Worm (Caenorhabditis elegans) whole organism, L4 larva: Measurements from ENCODE around the gene pyk-2.

Source experiments
- T20F7.1 ChIP-seq: fragments of 200-800 bp; sonication (Bioruptor generic); optimal IDR thresholded peaks from 2 replicates; lab custom pipeline; 2018; ENCODE audit warnings: mild to moderate bottlenecking, missing genetic modification characterization, missing compliant biosample characterization
- T26A8.4 ChIP-seq: fragments of 200-800 bp; sonication (Bioruptor generic); IDR thresholded peaks from 2 replicates; pipeline ENCODE4 v1.3.6; 2022; ENCODE audit warnings: missing genetic modification characterization, missing compliant biosample characterization
- aha-1 ChIP-seq: fragments of 150-350 bp; peaks from one replicate; lab custom pipeline; 2014; ENCODE audit warnings: missing biosample characterization, missing genetic modification characterization
- arid-1 ChIP-seq: fragments of 200-800 bp; sonication (Bioruptor generic); conservative IDR thresholded peaks from 2 replicates; pipeline ENCODE4 v1.3.6; 2022; ENCODE audit warnings: missing genetic modification reagents, missing genetic modification characterization, missing compliant biosample characterization
- ceh-20 ChIP-seq: fragments of 200-800 bp; sonication (Bioruptor generic); IDR thresholded peaks from 2 replicates; pipeline ENCODE4 v1.3.6; 2022; ENCODE audit warnings: missing genetic modification reagents, missing genetic modification characterization, missing compliant biosample characterization
- ceh-28 ChIP-seq: fragments of 150-350 bp; optimal IDR thresholded peaks from 2 replicates; lab custom pipeline; 2014; ENCODE audit warnings: missing biosample characterization, missing genetic modification reagents, missing genetic modification characterization
- ceh-44 ChIP-seq: fragments of 200-800 bp; sonication (Bioruptor generic); IDR thresholded peaks from 2 replicates; pipeline ENCODE4 v1.3.6; 2022; ENCODE audit warnings: missing genetic modification reagents, missing genetic modification characterization, missing compliant biosample characterization
- ceh-82 ChIP-seq: sonication (generic microtip); optimal IDR thresholded peaks from 2 replicates; lab custom pipeline; 2017; ENCODE audit warnings: missing biosample characterization, missing genetic modification characterization
- ctbp-1 ChIP-seq: fragments of 200-800 bp; sonication (Bioruptor generic); IDR thresholded peaks from 2 replicates; pipeline ENCODE4 v1.3.6; 2022; ENCODE audit warnings: missing genetic modification reagents, missing genetic modification characterization, missing compliant biosample characterization
- daf-16 ChIP-seq, 3 experiments: sonication (generic microtip); optimal IDR thresholded peaks; 2 replicates each; lab custom pipeline; 2016 to 2017; ENCODE audit warnings: missing genetic modification characterization in 3 of 3, missing genetic modification reagents in 3 of 3, mild to moderate bottlenecking in 2 of 3, missing compliant biosample characterization in 2 of 3, missing biosample characterization in 1 of 3, moderate library complexity in 1 of 3
- daf-19 ChIP-seq: fragments of 200-800 bp; sonication (Bioruptor generic); conservative IDR thresholded peaks from 2 replicates; pipeline ENCODE4 v1.3.6; 2022; ENCODE audit warnings: missing genetic modification characterization, missing compliant biosample characterization
- dmd-6 ChIP-seq: fragments of 200-800 bp; sonication (Bioruptor generic); IDR thresholded peaks from 2 replicates; pipeline ENCODE4 v1.3.6; 2022; ENCODE audit warnings: missing genetic modification reagents, missing genetic modification characterization, missing compliant biosample characterization
- dmd-8 ChIP-seq: fragments of 200-800 bp; sonication (Bioruptor generic); IDR thresholded peaks from 2 replicates; pipeline ENCODE4 v1.3.6; 2022; ENCODE audit warnings: missing genetic modification characterization, missing compliant biosample characterization
- dpl-1 ChIP-seq: fragments of 150-350 bp; optimal IDR thresholded peaks from 2 replicates; lab custom pipeline; 2014; ENCODE audit warnings: missing biosample characterization, missing genetic modification reagents, missing genetic modification characterization
- duxl-1 ChIP-seq: sonication (generic microtip); optimal IDR thresholded peaks from 2 replicates; lab custom pipeline; 2016; ENCODE audit warnings: mild to moderate bottlenecking, missing genetic modification characterization, moderate library complexity, missing compliant biosample characterization; ENCODE audit not compliant: poor library complexity
- dve-1 ChIP-seq: sonication (generic microtip); optimal IDR thresholded peaks from 2 replicates; lab custom pipeline; 2017; ENCODE audit warnings: antibody characterized with exemption, mild to moderate bottlenecking, missing genetic modification characterization, missing compliant biosample characterization; ENCODE audit not compliant: insufficient read depth
- egl-27 ChIP-seq: sonication (generic microtip); optimal IDR thresholded peaks from 3 replicates; lab custom pipeline; 2017; ENCODE audit warnings: missing biosample characterization, missing genetic modification reagents, missing genetic modification characterization
- egl-43 ChIP-seq: fragments of 200-800 bp; sonication (Bioruptor generic); IDR thresholded peaks from 2 replicates; pipeline ENCODE4 v1.3.6; 2022; ENCODE audit warnings: missing genetic modification reagents, missing genetic modification characterization, missing compliant biosample characterization
- fkh-10 ChIP-seq: fragments of 150-350 bp; optimal IDR thresholded peaks from 2 replicates; lab custom pipeline; 2014; ENCODE audit warnings: missing biosample characterization, missing genetic modification reagents, missing genetic modification characterization
- hif-1 ChIP-seq, 2 experiments: sonication (generic microtip); optimal IDR thresholded peaks; 2 replicates each; lab custom pipeline; 2016 to 2017; ENCODE audit warnings: missing compliant biosample characterization in 2 of 2, missing genetic modification characterization in 2 of 2, missing genetic modification reagents in 2 of 2, missing genotype in 2 of 2, mild to moderate bottlenecking in 1 of 2
- hlh-11 ChIP-seq: fragments of 200-800 bp; sonication (Bioruptor generic); optimal IDR thresholded peaks from 2 replicates; lab custom pipeline; 2018; ENCODE audit warnings: mild to moderate bottlenecking, missing genetic modification characterization, missing compliant biosample characterization
- hlh-30 ChIP-seq: sonication (generic microtip); optimal IDR thresholded peaks from 2 replicates; lab custom pipeline; 2017; ENCODE audit warnings: antibody characterized with exemption, mild to moderate bottlenecking, missing genetic modification characterization, missing compliant biosample characterization; ENCODE audit not compliant: insufficient read depth
- hmg-1.1 ChIP-seq: fragments of 200-800 bp; sonication (Bioruptor generic); IDR thresholded peaks from 2 replicates; pipeline ENCODE4 v1.3.6; 2022; ENCODE audit warnings: missing genetic modification reagents, missing genetic modification characterization, missing compliant biosample characterization
- jun-1 ChIP-seq: fragments of 150-350 bp; optimal IDR thresholded peaks from 2 replicates; lab custom pipeline; 2014; ENCODE audit warnings: missing biosample characterization, missing genetic modification reagents, missing genetic modification characterization
- lin-1 ChIP-seq: fragments of 200-800 bp; sonication (Bioruptor generic); IDR thresholded peaks from 2 replicates; pipeline ENCODE4 v1.3.6; 2022; ENCODE audit warnings: missing genetic modification reagents, missing genetic modification characterization, missing compliant biosample characterization
- lin-13 ChIP-seq: fragments of 150-350 bp; optimal IDR thresholded peaks from 2 replicates; lab custom pipeline; 2014; ENCODE audit warnings: missing biosample characterization, missing genetic modification reagents, missing genetic modification characterization
- lin-15B ChIP-seq: fragments of 150-350 bp; sonication (generic microtip); optimal IDR thresholded peaks from 3 replicates; lab custom pipeline; 2014; ENCODE audit warnings: missing biosample characterization, missing genetic modification characterization
- mdt-29 ChIP-seq: fragments of 200-800 bp; sonication (Bioruptor generic); IDR thresholded peaks from 2 replicates; pipeline ENCODE4 v1.3.6; 2022; ENCODE audit warnings: missing genetic modification reagents, missing genetic modification characterization, missing compliant biosample characterization
- mep-1 ChIP-seq: fragments of 150-350 bp; sonication (generic microtip); optimal IDR thresholded peaks from 3 replicates; lab custom pipeline; 2014; ENCODE audit warnings: missing biosample characterization, missing genetic modification characterization
- mes-2 ChIP-seq: sonication (generic microtip); optimal IDR thresholded peaks from 2 replicates; lab custom pipeline; 2016; ENCODE audit warnings: missing genotype, mild to moderate bottlenecking, missing genetic modification characterization, missing compliant biosample characterization; ENCODE audit not compliant: poor library complexity, severe bottlenecking
- mxl-3 ChIP-seq: fragments of 200-800 bp; sonication (Bioruptor generic); optimal IDR thresholded peaks from 2 replicates; lab custom pipeline; 2018; ENCODE audit warnings: mild to moderate bottlenecking, missing genetic modification characterization, missing compliant biosample characterization
- nhr-10 ChIP-seq: fragments of 150-350 bp; optimal IDR thresholded peaks from 2 replicates; lab custom pipeline; 2014; ENCODE audit warnings: missing biosample characterization, missing genetic modification characterization
- nhr-11 ChIP-seq: fragments of 150-350 bp; optimal IDR thresholded peaks from 2 replicates; lab custom pipeline; 2014; ENCODE audit warnings: missing biosample characterization, missing genetic modification characterization
- nhr-28 ChIP-seq: fragments of 150-350 bp; optimal IDR thresholded peaks from 2 replicates; lab custom pipeline; 2014; ENCODE audit warnings: missing biosample characterization, missing genetic modification characterization
- nhr-41 ChIP-seq: fragments of 200-800 bp; sonication (Bioruptor generic); IDR thresholded peaks from 2 replicates; pipeline ENCODE4 v1.3.6; 2022; ENCODE audit warnings: missing genetic modification reagents, missing genetic modification characterization, missing compliant biosample characterization
- nhr-48 ChIP-seq: sonication (generic microtip); optimal IDR thresholded peaks from 2 replicates; lab custom pipeline; 2016; ENCODE audit warnings: mild to moderate bottlenecking, missing genetic modification characterization, missing compliant biosample characterization
- nhr-6 ChIP-seq: fragments of 150-350 bp; optimal IDR thresholded peaks from 2 replicates; lab custom pipeline; 2014; ENCODE audit warnings: missing biosample characterization, missing genetic modification characterization
- nhr-77 ChIP-seq: fragments of 150-350 bp; optimal IDR thresholded peaks from 2 replicates; lab custom pipeline; 2014; ENCODE audit warnings: missing biosample characterization, missing genetic modification characterization
- pha-4 ChIP-seq, 2 experiments: fragments of 150-350 bp in 1 of 2; fragments of 200-800 bp in 1 of 2; sonication (Bioruptor generic) in 1 of 2; IDR thresholded peaks in 1 of 2; optimal IDR thresholded peaks in 1 of 2; 2 replicates each; pipeline versions ENCODE4 v1.3.6 to Lab custom; 2014 to 2022; ENCODE audit warnings: missing genetic modification characterization in 2 of 2, missing genetic modification reagents in 2 of 2, missing biosample characterization in 1 of 2, missing compliant biosample characterization in 1 of 2
- pqm-1 ChIP-seq: sonication (generic microtip); optimal IDR thresholded peaks from 2 replicates; lab custom pipeline; 2017; ENCODE audit warnings: missing biosample characterization, missing genetic modification characterization
- set-16 ChIP-seq: fragments of 200-800 bp; sonication (Bioruptor generic); IDR thresholded peaks from 2 replicates; pipeline ENCODE4 v1.3.6; 2022; ENCODE audit warnings: missing genetic modification reagents, missing genetic modification characterization, missing compliant biosample characterization
- skn-1 ChIP-seq: fragments of 150-350 bp; optimal IDR thresholded peaks from 2 replicates; lab custom pipeline; 2014; ENCODE audit warnings: missing biosample characterization, missing genetic modification characterization
- snpc-1.2 ChIP-seq: fragments of 200-800 bp; sonication (Bioruptor generic); IDR thresholded peaks from 2 replicates; pipeline ENCODE4 v1.3.6; 2022; ENCODE audit warnings: missing genetic modification reagents, missing genetic modification characterization, missing compliant biosample characterization
- spr-3 ChIP-seq: fragments of 200-800 bp; sonication (Bioruptor generic); optimal IDR thresholded peaks from 2 replicates; lab custom pipeline; 2018; ENCODE audit warnings: mild to moderate bottlenecking, missing genetic modification characterization, missing compliant biosample characterization
- tra-1 ChIP-seq: fragments of 200-800 bp; sonication (Bioruptor generic); IDR thresholded peaks from 2 replicates; pipeline ENCODE4 v1.3.6; 2022; ENCODE audit warnings: missing genetic modification reagents, missing genetic modification characterization, missing compliant biosample characterization
- unc-62 ChIP-seq, 3 experiments: fragments of 150-350 bp in 1 of 3; sonication (generic microtip); optimal IDR thresholded peaks in 2 of 3; peaks in 1 of 3; 1 replicate in 1 of 3; 2 replicates in 2 of 3; lab custom pipeline; 2014 to 2017; ENCODE audit warnings: missing biosample characterization in 3 of 3, missing genetic modification characterization in 3 of 3, missing genetic modification reagents in 3 of 3, missing genotype in 1 of 3
- vab-7 ChIP-seq: fragments of 200-800 bp; sonication (Bioruptor generic); IDR thresholded peaks from 2 replicates; pipeline ENCODE4 v1.3.6; 2022; ENCODE audit warnings: missing genetic modification reagents, missing genetic modification characterization, missing compliant biosample characterization

pyk-2 gene

DNA sequence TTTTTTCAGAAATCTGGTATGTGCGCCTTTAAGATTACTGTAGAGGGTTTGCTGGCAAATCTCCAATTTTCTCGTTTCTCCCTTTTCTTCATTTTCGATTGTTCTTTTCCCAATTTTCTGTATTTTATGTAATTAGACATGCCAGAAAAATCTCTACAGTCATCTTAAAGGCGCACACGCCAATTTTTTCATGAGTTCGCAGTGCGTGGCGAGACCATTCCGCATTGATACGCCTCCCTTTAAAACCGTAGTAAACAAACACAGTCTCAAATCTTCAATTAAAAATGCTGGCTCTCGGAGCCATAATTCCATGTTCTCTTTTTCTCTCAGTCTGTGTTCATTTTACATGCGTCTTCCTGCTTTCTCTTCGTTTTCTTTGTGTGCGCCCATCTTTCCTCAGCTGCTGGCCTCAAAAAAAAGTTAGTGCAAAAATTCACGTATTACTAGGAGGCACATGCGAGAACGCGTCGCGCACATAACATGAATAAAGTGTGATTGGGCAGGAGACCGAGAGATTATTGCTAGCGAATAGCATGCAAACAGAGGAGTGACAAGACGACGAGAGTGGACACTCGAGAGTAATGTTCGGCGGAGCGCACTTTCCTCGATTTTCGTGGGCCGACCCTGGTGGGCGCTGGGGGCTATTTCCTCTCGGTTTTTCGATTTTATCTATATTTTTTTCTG, 9.3 kb downstream of the pyk-2 start:
- TF ChIP-seq hif-1 (tag; optimal IDR thresholded peaks at IDR 0.05; lab: Kevin White, UChicago) (peak; percentile 89 to 99), hmg-1.1 (GFP tag; lab: Robert Waterston, UW) (peak; percentile 86), pqm-1 (peak; percentile 3), dve-1 (tag; lab: Kevin White, UChicago) (peak; percentile 76), aha-1 (tag; lab: Kevin White, UChicago) (peak; percentile 99), set-16 (GFP tag; lab: Robert Waterston, UW) (no peak), ceh-44 (GFP tag; lab: Robert Waterston, UW) (0 out of 2 replicates have a peak, but pooled peaks have one; percentile 4), arid-1 (0 out of 2 replicates have a peak, but pooled peaks have one; percentile 36), mep-1 (tag; lab: Kevin White, UChicago) (peak; percentile 87), lin-1 (GFP tag; lab: Robert Waterston, UW) (peak; percentile 48; the same call in 1 of the 2 replicates), daf-19 (GFP tag; lab: Robert Waterston, UW) (0 out of 2 replicates have a peak, but pooled peaks have one; percentile 27), ceh-20 (peak; percentile 53; the same call in 1 of the 2 replicates), egl-27 (tag; lab: Kevin White, UChicago) (no peak), pha-4 (GFP tag; IDR thresholded peaks at IDR 0.05; lab: Robert Waterston, UW) (no peak), pha-4 (tag; optimal IDR thresholded peaks at IDR 0.05; lab: Kevin White, UChicago) (peak; percentile 74), T26A8.4 (0 out of 2 replicates have a peak, but pooled peaks have one; percentile 39), hlh-11 (tag; lab: Kevin White, UChicago) (peak; percentile 93), ctbp-1 (peak; percentile 75), lin-13 (peak; percentile 41), nhr-48 (tag; lab: Kevin White, UChicago) (peak; percentile 25), lin-15B (tag; lab: Kevin White, UChicago) (no peak), nhr-41 (GFP tag; lab: Robert Waterston, UW) (no peak), nhr-28 (tag; lab: Kevin White, UChicago) (peak; percentile 76), nhr-6 (peak; percentile 43), vab-7 (peak; percentile 39; the same call in 1 of the 2 replicates), hlh-30 (tag; lab: Kevin White, UChicago) (peak; percentile 96), unc-62 (GFP tag; optimal IDR thresholded peaks at IDR 0.05 in 1 of 2; lab: Kevin White, UChicago) (peak in 1 of 2 experiments; percentile 96), unc-62 (tag; optimal IDR thresholded peaks at IDR 0.05; lab: Kevin White, UChicago) (no peak), ceh-28 (no peak), dmd-8 (GFP tag; lab: Robert Waterston, UW) (no peak), tra-1 (GFP tag; lab: Robert Waterston, UW) (no peak), jun-1 (tag; lab: Kevin White, UChicago) (no peak), mdt-29 (no peak), ceh-82 (tag; lab: Kevin White, UChicago) (no peak), daf-16 (GFP tag; optimal IDR thresholded peaks at IDR 0.05; lab: Kevin White, UChicago) (peak in 1 of 2 experiments; percentile 35), daf-16 (tag; optimal IDR thresholded peaks at IDR 0.05; lab: Kevin White, UChicago) (peak; percentile 62), nhr-10 (no peak), spr-3 (peak; percentile 35), egl-43 (no peak), snpc-1.2 (0 out of 2 replicates have a peak, but pooled peaks have one; percentile 44), T20F7.1 (GFP tag; lab: Kevin White, UChicago) (peak; percentile 56), nhr-11 (tag; lab: Kevin White, UChicago) (peak; percentile 77), skn-1 (no peak), dmd-6 (GFP tag; lab: Robert Waterston, UW) (peak; percentile 64), mxl-3 (GFP tag; lab: Kevin White, UChicago) (peak; percentile 89), duxl-1 (tag; lab: Kevin White, UChicago) (peak; percentile 42), dpl-1 (GFP tag; lab: Kevin White, UChicago) (peak; percentile 58), mes-2 (tag; lab: Kevin White, UChicago) (peak; percentile 66), fkh-10 (peak; percentile 40), nhr-77 (tag; lab: Kevin White, UChicago) (peak; percentile 53)
